Worm (Caenorhabditis elegans) whole organism, L1 larva: ENCODE data around the gene sms-3.

Experiments
- C16A3.4 ChIP-seq: fragments of 150-350 bp; optimal IDR thresholded peaks from 2 replicates; lab custom pipeline; 2014; ENCODE audit warnings: missing biosample characterization, missing genetic modification characterization
- Y116A8C.19 ChIP-seq: sonication (generic microtip); optimal IDR thresholded peaks from 2 replicates; lab custom pipeline; 2016; ENCODE audit warnings: missing compliant biosample characterization, missing genetic modification characterization, borderline replicate concordance
- aly-2 ChIP-seq: fragments of 150-350 bp; optimal IDR thresholded peaks from 2 replicates; lab custom pipeline; 2014; ENCODE audit warnings: missing biosample characterization, missing genetic modification characterization
- ama-1 ChIP-seq: fragments of 150-350 bp; optimal IDR thresholded peaks from 2 replicates; lab custom pipeline; 2014
- ceh-82 ChIP-seq, 3 experiments: fragments of 150-350 bp in 1 of 3; sonication (generic microtip) in 2 of 3; optimal IDR thresholded peaks; 2 replicates each; lab custom pipeline; 2014 to 2017; ENCODE audit warnings: missing biosample characterization in 3 of 3, missing genetic modification characterization in 3 of 3
- ceh-90 ChIP-seq: sonication (generic microtip); optimal IDR thresholded peaks from 2 replicates; lab custom pipeline; 2016; ENCODE audit warnings: missing genetic modification characterization, missing compliant biosample characterization
- dpl-1 ChIP-seq, 3 experiments: fragments of 150-350 bp in 2 of 3; sonication (generic microtip) in 1 of 3; optimal IDR thresholded peaks; 2 replicates each; lab custom pipeline; 2014 to 2017; ENCODE audit warnings: missing biosample characterization in 3 of 3, missing genetic modification characterization in 3 of 3, missing genetic modification reagents in 3 of 3
- dsc-1 ChIP-seq: sonication (generic microtip); optimal IDR thresholded peaks from 2 replicates; lab custom pipeline; 2016; ENCODE audit warnings: mild to moderate bottlenecking, missing genetic modification characterization, missing compliant biosample characterization
- egl-13 ChIP-seq: sonication (generic microtip); optimal IDR thresholded peaks from 2 replicates; lab custom pipeline; 2016; ENCODE audit warnings: missing genotype, missing genetic modification reagents, missing genetic modification characterization, missing compliant biosample characterization
- ets-5 ChIP-seq: fragments of 200-800 bp; sonication (Bioruptor generic); IDR thresholded peaks from 2 replicates; pipeline ENCODE4 v1.3.6; 2022; ENCODE audit warnings: missing genetic modification characterization, missing compliant biosample characterization
- fkh-10 ChIP-seq: sonication (generic microtip); optimal IDR thresholded peaks from 2 replicates; lab custom pipeline; 2017; ENCODE audit warnings: missing biosample characterization, missing genetic modification reagents, missing genetic modification characterization
- fkh-4 ChIP-seq: sonication (generic microtip); optimal IDR thresholded peaks from 2 replicates; lab custom pipeline; 2016; ENCODE audit warnings: missing compliant biosample characterization, missing genetic modification characterization, borderline replicate concordance
- grh-1 ChIP-seq: fragments of 200-800 bp; sonication (Bioruptor generic); IDR thresholded peaks from 2 replicates; pipeline ENCODE4 v1.3.6; 2022; ENCODE audit warnings: missing genetic modification reagents, missing genetic modification characterization, missing compliant biosample characterization
- hpl-2 ChIP-seq: fragments of 150-350 bp; optimal IDR thresholded peaks from 2 replicates; lab custom pipeline; 2014; ENCODE audit warnings: missing biosample characterization, missing genetic modification reagents, missing genetic modification characterization
- irx-1 ChIP-seq: sonication (generic microtip); optimal IDR thresholded peaks from 2 replicates; lab custom pipeline; 2016; ENCODE audit warnings: missing genetic modification characterization, missing compliant biosample characterization
- isw-1 ChIP-seq: fragments of 200-800 bp; sonication (Bioruptor generic); IDR thresholded peaks from 2 replicates; pipeline ENCODE4 v1.3.6; 2022; ENCODE audit warnings: missing genetic modification characterization, missing compliant biosample characterization
- jun-1 ChIP-seq: fragments of 150-350 bp; optimal IDR thresholded peaks from 2 replicates; lab custom pipeline; 2014; ENCODE audit warnings: missing biosample characterization, missing genetic modification reagents, missing genetic modification characterization
- lin-13 ChIP-seq: fragments of 150-350 bp; optimal IDR thresholded peaks from 2 replicates; lab custom pipeline; 2014; ENCODE audit warnings: missing biosample characterization, missing genetic modification reagents, missing genetic modification characterization
- lin-15B ChIP-seq: fragments of 150-350 bp; sonication (generic microtip); optimal IDR thresholded peaks from 3 replicates; lab custom pipeline; 2014; ENCODE audit warnings: missing biosample characterization, missing genetic modification characterization
- lin-39 ChIP-seq: fragments of 150-350 bp; optimal IDR thresholded peaks from 2 replicates; lab custom pipeline; 2014; ENCODE audit warnings: missing biosample characterization, missing genetic modification reagents, missing genetic modification characterization
- lir-3 ChIP-seq: sonication (generic microtip); optimal IDR thresholded peaks from 2 replicates; lab custom pipeline; 2016; ENCODE audit warnings: mild to moderate bottlenecking, missing genetic modification characterization, moderate library complexity, missing compliant biosample characterization; ENCODE audit not compliant: poor library complexity
- lsy-2 ChIP-seq, 2 experiments: fragments of 150-350 bp; optimal IDR thresholded peaks; 2 replicates each; lab custom pipeline; 2014; ENCODE audit warnings: missing biosample characterization in 2 of 2, missing genetic modification characterization in 2 of 2
- mab-9 ChIP-seq: fragments of 200-800 bp; sonication (Bioruptor generic); IDR thresholded peaks from 2 replicates; pipeline ENCODE4 v1.3.6; 2022; ENCODE audit warnings: missing genetic modification reagents, missing genetic modification characterization, missing compliant biosample characterization
- mdl-1 ChIP-seq, 2 experiments: fragments of 150-350 bp; optimal IDR thresholded peaks; 2 replicates each; lab custom pipeline; 2014 to 2017; ENCODE audit warnings: missing biosample characterization in 2 of 2, missing genetic modification characterization in 2 of 2, inconsistent platforms in 1 of 2
- mef-2 ChIP-seq: fragments of 150-350 bp; optimal IDR thresholded peaks from 2 replicates; lab custom pipeline; 2014; ENCODE audit warnings: missing biosample characterization, missing genetic modification characterization
- nhr-11 ChIP-seq: fragments of 150-350 bp; optimal IDR thresholded peaks from 2 replicates; lab custom pipeline; 2014; ENCODE audit warnings: missing biosample characterization, missing genetic modification characterization
- nhr-20 ChIP-seq: sonication (generic microtip); optimal IDR thresholded peaks from 2 replicates; lab custom pipeline; 2016; ENCODE audit warnings: mild to moderate bottlenecking, missing genetic modification characterization, missing compliant biosample characterization
- nhr-76 ChIP-seq: sonication (generic microtip); optimal IDR thresholded peaks from 2 replicates; lab custom pipeline; 2017; ENCODE audit warnings: missing biosample characterization, missing genetic modification characterization
- nhr-77 ChIP-seq: fragments of 150-350 bp; optimal IDR thresholded peaks from 2 replicates; lab custom pipeline; 2014; ENCODE audit warnings: missing biosample characterization, missing genetic modification characterization
- nhr-90 ChIP-seq: sonication (generic microtip); optimal IDR thresholded peaks from 2 replicates; lab custom pipeline; 2016; ENCODE audit warnings: mild to moderate bottlenecking, missing genetic modification characterization, missing compliant biosample characterization; ENCODE audit not compliant: poor library complexity
- rnt-1 ChIP-seq: sonication (generic microtip); optimal IDR thresholded peaks from 2 replicates; lab custom pipeline; 2016; ENCODE audit warnings: mild to moderate bottlenecking, missing genetic modification characterization, moderate library complexity, missing compliant biosample characterization
- skn-1 ChIP-seq: fragments of 150-350 bp; optimal IDR thresholded peaks from 2 replicates; lab custom pipeline; 2014; ENCODE audit warnings: missing biosample characterization, missing genetic modification characterization
- snpc-4 ChIP-seq: fragments of 150-350 bp; optimal IDR thresholded peaks from 2 replicates; lab custom pipeline; 2014; ENCODE audit warnings: missing biosample characterization, missing genetic modification characterization
- snu-23 ChIP-seq: sonication (generic microtip); optimal IDR thresholded peaks from 2 replicates; lab custom pipeline; 2016; ENCODE audit warnings: missing genetic modification characterization, missing compliant biosample characterization
- sox-4 ChIP-seq: sonication (generic microtip); optimal IDR thresholded peaks from 2 replicates; lab custom pipeline; 2016; ENCODE audit warnings: missing genetic modification characterization, missing compliant biosample characterization
- swsn-7 ChIP-seq: sonication (generic microtip); optimal IDR thresholded peaks from 2 replicates; lab custom pipeline; 2016; ENCODE audit warnings: missing genetic modification characterization, missing compliant biosample characterization
- tbx-2 ChIP-seq: sonication (generic microtip); optimal IDR thresholded peaks from 2 replicates; lab custom pipeline; 2016; ENCODE audit warnings: missing genetic modification characterization, missing compliant biosample characterization
- unc-62 ChIP-seq: fragments of 150-350 bp; optimal IDR thresholded peaks from 2 replicates; lab custom pipeline; 2014; ENCODE audit warnings: missing biosample characterization, missing genetic modification reagents, missing genetic modification characterization
- unc-98 ChIP-seq: fragments of 200-800 bp; sonication (Bioruptor generic); IDR thresholded peaks from 2 replicates; pipeline ENCODE4 v1.3.6; 2022; ENCODE audit warnings: missing genetic modification characterization, missing compliant biosample characterization
- vab-15 ChIP-seq: sonication (generic microtip); optimal IDR thresholded peaks from 2 replicates; lab custom pipeline; 2017; ENCODE audit warnings: missing genotype, mild to moderate bottlenecking, missing genetic modification characterization, missing compliant biosample characterization
- zip-4 ChIP-seq: fragments of 200-800 bp; sonication (Bioruptor generic); optimal IDR thresholded peaks from 2 replicates; lab custom pipeline; 2018; ENCODE audit warnings: mild to moderate bottlenecking, missing genetic modification characterization, moderate library complexity, missing compliant biosample characterization
- ztf-11 ChIP-seq, 2 experiments: sonication (generic microtip); optimal IDR thresholded peaks; 2 replicates each; lab custom pipeline; 2016 to 2017; ENCODE audit warnings: missing genetic modification characterization in 2 of 2, missing biosample characterization in 1 of 2, missing compliant biosample characterization in 1 of 2
- ztf-4 ChIP-seq: fragments of 150-350 bp; optimal IDR thresholded peaks from 2 replicates; lab custom pipeline; 2014; ENCODE audit warnings: missing biosample characterization, missing genetic modification characterization

Gene sms-3

ce11 chrIII:1540100-1540695 is 60.7 kb downstream of the sms-3 start, which contains the start of the genes Y67D2.5 and cisd-3.2 (continued):
- TF ChIP-seq fkh-10 (GFP tag; lab: Kevin White, UChicago): no peak
- no peak for TF ChIP-seq snpc-4 (tag; lab: Kevin White, UChicago)
- peak; percentile 87 for TF ChIP-seq rnt-1 (tag; lab: Kevin White, UChicago)
- TF ChIP-seq grh-1: peak; percentile 24; the same call in 1 of the 2 replicates
- no peak for TF ChIP-seq ets-5 (GFP tag; lab: Robert Waterston, UW)
- peak; percentile 6 for TF ChIP-seq swsn-7 (tag; lab: Kevin White, UChicago)
- peak; percentile 67 for TF ChIP-seq irx-1 (tag; lab: Kevin White, UChicago)
- no peak for TF ChIP-seq zip-4 (GFP tag; lab: Kevin White, UChicago)
- no peak for TF ChIP-seq ama-1 (lab: Kevin White, UChicago)
- TF ChIP-seq lin-13 (GFP tag; lab: Kevin White, UChicago): peak; percentile 38
- peak; percentile 10 to 52 (median 51) for TF ChIP-seq ceh-82 (tag; optimal IDR thresholded peaks at IDR 0.05; lab: Kevin White, UChicago)
- TF ChIP-seq jun-1 (tag; lab: Kevin White, UChicago): no peak
- peak; percentile 21; the same call in 1 of the 2 replicates for TF ChIP-seq isw-1 (GFP tag; lab: Robert Waterston, UW)
- TF ChIP-seq mdl-1 (tag; optimal IDR thresholded peaks at IDR 0.05; lab: Kevin White, UChicago): no peak
- TF ChIP-seq nhr-77 (tag; lab: Kevin White, UChicago): no peak
- no peak for TF ChIP-seq nhr-76
- TF ChIP-seq fkh-4 (tag; lab: Kevin White, UChicago): peak; percentile 35
- TF ChIP-seq ztf-4 (tag; lab: Kevin White, UChicago): no peak
- TF ChIP-seq aly-2: no peak
- peak; percentile 50 to 53 for TF ChIP-seq lsy-2 (tag; optimal IDR thresholded peaks at IDR 0.05; lab: Kevin White, UChicago)
- no peak for TF ChIP-seq mab-9 (GFP tag; lab: Robert Waterston, UW)
- TF ChIP-seq lin-15B: peak; percentile 59
- peak; percentile 83 for TF ChIP-seq ceh-90
- no peak for TF ChIP-seq lir-3
- TF ChIP-seq egl-13 (tag; lab: Kevin White, UChicago): peak; percentile 37
- peak; percentile 20 for TF ChIP-seq nhr-90 (tag; lab: Kevin White, UChicago)
- peak in 2 of 3 experiments; percentile 22 to 51 for TF ChIP-seq dpl-1 (GFP tag; optimal IDR thresholded peaks at IDR 0.05; lab: Kevin White, UChicago)
- no peak for TF ChIP-seq sox-4 (tag; lab: Kevin White, UChicago)
- TF ChIP-seq C16A3.4 (tag; lab: Kevin White, UChicago): peak; percentile 36
- TF ChIP-seq unc-98: no peak; the same call in 1 of the 2 replicates
- TF ChIP-seq mef-2 (tag; lab: Kevin White, UChicago): no peak
- no peak for TF ChIP-seq unc-62 (GFP tag; lab: Kevin White, UChicago)
- peak; percentile 21 for TF ChIP-seq skn-1 (tag; lab: Kevin White, UChicago)
- peak in 1 of 2 experiments; percentile 55 for TF ChIP-seq ztf-11 (tag; optimal IDR thresholded peaks at IDR 0.05; lab: Kevin White, UChicago)
- no peak for TF ChIP-seq vab-15 (tag; lab: Kevin White, UChicago)
- peak; percentile 45 for TF ChIP-seq snu-23

- TF ChIP-seq Y116A8C.19 (tag; lab: Kevin White, UChicago) (no peak), mef-2 (tag; lab: Kevin White, UChicago) (no peak), nhr-20 (tag; lab: Kevin White, UChicago) (no peak), lin-39 (tag; lab: Kevin White, UChicago) (no peak), dsc-1 (tag; lab: Kevin White, UChicago) (no peak), hpl-2 (GFP tag; lab: Kevin White, UChicago) (no peak), tbx-2 (no peak), dpl-1 (GFP tag; optimal IDR thresholded peaks at IDR 0.05; lab: Kevin White, UChicago) (no peak), nhr-11 (no peak)
These were observed 61.6 kb downstream of the sms-3 start for ce11 chrIII:1539366-1539765.
